Worm (Caenorhabditis elegans): Measurements from ENCODE around the gene haly-1.

- TF ChIP-seq unc-86 (tag; optimal IDR thresholded peaks at IDR 0.05) (no peak), ceh-6 (GFP tag; optimal IDR thresholded peaks at IDR 0.05) (no peak), zip-5 (tag; optimal IDR thresholded peaks at IDR 0.05) (no peak), fkh-6 (tag; optimal IDR thresholded peaks at IDR 0.05) (no peak), dve-1 (tag; optimal IDR thresholded peaks at IDR 0.05) (no peak), ceh-22 (tag; optimal IDR thresholded peaks at IDR 0.05) (no peak), rnt-1 (tag; optimal IDR thresholded peaks at IDR 0.05) (no peak), ttx-3 (tag; optimal IDR thresholded peaks at IDR 0.05) (no peak), hlh-15 (tag; optimal IDR thresholded peaks at IDR 0.05) (no peak), fkh-10 (GFP tag; optimal IDR thresholded peaks at IDR 0.05) (no peak), nhr-11 (tag; optimal IDR thresholded peaks at IDR 0.05) (no peak), ama-1 (optimal IDR thresholded peaks at IDR 0.05) (no peak)
Measured at ce11 chrX:10883203-10883602, 13.2 kb downstream of the haly-1 start, which contains the start of gene T21E8.7.
